Worm (Caenorhabditis elegans) whole organism, young adult: ENCODE measurements around the gene morc-1.

ENCODE experiments used
- B0019.2 ChIP-seq: fragments of 200-800 bp; sonication (Bioruptor generic); conservative IDR thresholded peaks from 2 replicates; pipeline ENCODE4 v1.3.6; 2022; ENCODE audit warnings: missing genetic modification reagents, missing genetic modification characterization, missing compliant biosample characterization
- B0336.3 ChIP-seq: fragments of 200-800 bp; sonication (Bioruptor generic); IDR thresholded peaks from 2 replicates; pipeline ENCODE4 v1.3.6; 2022; ENCODE audit warnings: missing genetic modification characterization, missing compliant biosample characterization
- C06A6.2 ChIP-seq: fragments of 200-800 bp; sonication (Bioruptor generic); conservative IDR thresholded peaks from 2 replicates; pipeline ENCODE4 v1.3.6; 2022; ENCODE audit warnings: missing genetic modification characterization, missing compliant biosample characterization
- F22D6.2 ChIP-seq: sonication (generic microtip); optimal IDR thresholded peaks from 2 replicates; lab custom pipeline; 2016; ENCODE audit warnings: mild to moderate bottlenecking, missing genetic modification characterization, missing compliant biosample characterization
- F23B12.7 ChIP-seq: sonication (generic microtip); optimal IDR thresholded peaks from 2 replicates; lab custom pipeline; 2017; ENCODE audit warnings: missing genetic modification characterization, mild to moderate bottlenecking, missing compliant biosample characterization, antibody characterized with exemption, moderate library complexity; ENCODE audit not compliant: insufficient read depth
- F33H1.4 ChIP-seq: fragments of 200-800 bp; sonication (Bioruptor generic); IDR thresholded peaks from 2 replicates; pipeline ENCODE4 v1.3.6; 2022; ENCODE audit warnings: missing genetic modification reagents, missing genetic modification characterization, missing compliant biosample characterization
- F39B2.1 ChIP-seq: fragments of 200-800 bp; sonication (Bioruptor generic); IDR thresholded peaks from 2 replicates; pipeline ENCODE4 v1.3.6; 2022; ENCODE audit warnings: missing genetic modification reagents, missing genetic modification characterization, missing compliant biosample characterization
- Y95B8A.8 ChIP-seq: fragments of 200-800 bp; sonication (Bioruptor generic); IDR thresholded peaks from 2 replicates; pipeline ENCODE4 v1.3.6; 2022; ENCODE audit warnings: missing genetic modification reagents, missing genetic modification characterization, missing compliant biosample characterization
- akir-1 ChIP-seq: fragments of 200-800 bp; sonication (Bioruptor generic); optimal IDR thresholded peaks from 2 replicates; lab custom pipeline; 2018; ENCODE audit warnings: mild to moderate bottlenecking, missing genetic modification characterization, moderate library complexity, missing compliant biosample characterization
- athp-1 ChIP-seq: sonication (generic microtip); optimal IDR thresholded peaks from 2 replicates; lab custom pipeline; 2017; ENCODE audit warnings: mild to moderate bottlenecking, missing genetic modification characterization, missing compliant biosample characterization
- attf-6 ChIP-seq: fragments of 200-800 bp; sonication (Bioruptor generic); IDR thresholded peaks from 2 replicates; pipeline ENCODE4 v1.3.6; 2022; ENCODE audit warnings: missing genetic modification reagents, missing genetic modification characterization, missing compliant biosample characterization
- bed-2 ChIP-seq: fragments of 200-800 bp; sonication (Bioruptor generic); IDR thresholded peaks from 2 replicates; pipeline ENCODE4 v1.3.6; 2022; ENCODE audit warnings: missing genetic modification reagents, missing genetic modification characterization, missing compliant biosample characterization
- cebp-1 ChIP-seq, 2 experiments: fragments of 200-800 bp in 1 of 2; sonication (Bioruptor generic) in 1 of 2; sonication (generic microtip) in 1 of 2; IDR thresholded peaks in 1 of 2; optimal IDR thresholded peaks in 1 of 2; 2 replicates each; pipeline versions ENCODE4 v1.3.6 to Lab custom; 2017 to 2022; ENCODE audit warnings: missing compliant biosample characterization in 2 of 2, missing genetic modification characterization in 2 of 2, mild to moderate bottlenecking in 1 of 2, missing genetic modification reagents in 1 of 2, moderate library complexity in 1 of 2
- ceh-100 ChIP-seq: fragments of 200-800 bp; sonication (Bioruptor generic); IDR thresholded peaks from 2 replicates; pipeline ENCODE4 v1.3.6; 2022; ENCODE audit warnings: missing genetic modification reagents, missing genetic modification characterization, missing compliant biosample characterization
- ceh-27 ChIP-seq: fragments of 200-800 bp; sonication (Bioruptor generic); optimal IDR thresholded peaks from 2 replicates; lab custom pipeline; 2018; ENCODE audit warnings: mild to moderate bottlenecking, missing genetic modification characterization, moderate library complexity, missing compliant biosample characterization
- ceh-79 ChIP-seq: sonication (generic microtip); optimal IDR thresholded peaks from 2 replicates; lab custom pipeline; 2017; ENCODE audit warnings: mild to moderate bottlenecking, missing genetic modification characterization, missing compliant biosample characterization
- efl-1 ChIP-seq: fragments of 150-350 bp; optimal IDR thresholded peaks from 2 replicates; lab custom pipeline; 2014; ENCODE audit warnings: missing biosample characterization, missing genetic modification reagents, missing genetic modification characterization
- ekl-4 ChIP-seq: fragments of 200-800 bp; sonication (Bioruptor generic); IDR thresholded peaks from 2 replicates; pipeline ENCODE4 v1.3.6; 2022; ENCODE audit warnings: missing genetic modification reagents, missing genetic modification characterization, missing compliant biosample characterization
- him-1 ChIP-seq: sonication (generic microtip); optimal IDR thresholded peaks from 2 replicates; lab custom pipeline; 2016; ENCODE audit warnings: missing genotype, missing genetic modification reagents, missing genetic modification characterization, missing compliant biosample characterization
- hmg-1.2 ChIP-seq: fragments of 200-800 bp; sonication (Bioruptor generic); IDR thresholded peaks from 2 replicates; pipeline ENCODE4 v1.3.6; 2022; ENCODE audit warnings: missing genetic modification reagents, missing genetic modification characterization, missing compliant biosample characterization
- hsf-1 ChIP-seq: fragments of 200-800 bp; sonication (Bioruptor generic); IDR thresholded peaks from 2 replicates; pipeline ENCODE4 v1.3.6; 2022; ENCODE audit warnings: missing genetic modification reagents, missing genetic modification characterization, missing compliant biosample characterization
- let-607 ChIP-seq, 2 experiments: fragments of 200-800 bp in 1 of 2; sonication (Bioruptor generic) in 1 of 2; sonication (generic microtip) in 1 of 2; optimal IDR thresholded peaks; 2 replicates each; lab custom pipeline; 2016 to 2018; ENCODE audit warnings: mild to moderate bottlenecking in 2 of 2, missing compliant biosample characterization in 2 of 2, missing genetic modification characterization in 2 of 2, moderate library complexity in 2 of 2, missing genotype in 1 of 2
- lin-35 ChIP-seq, 3 experiments: fragments of 150-350 bp in 2 of 3; sonication (generic microtip) in 1 of 3; optimal IDR thresholded peaks; 2 replicates each; lab custom pipeline; 2014 to 2018; ENCODE audit warnings: missing biosample characterization in 3 of 3, missing genetic modification characterization in 3 of 3, missing genetic modification reagents in 3 of 3
- madf-6 ChIP-seq: fragments of 200-800 bp; sonication (Bioruptor generic); IDR thresholded peaks from 2 replicates; pipeline ENCODE4 v1.3.6; 2022; ENCODE audit warnings: missing genetic modification reagents, missing genetic modification characterization, missing compliant biosample characterization
- mxl-1 ChIP-seq: sonication (generic microtip); optimal IDR thresholded peaks from 2 replicates; lab custom pipeline; 2016; ENCODE audit warnings: missing genetic modification characterization, missing compliant biosample characterization
- nfya-2 ChIP-seq: fragments of 200-800 bp; sonication (Bioruptor generic); IDR thresholded peaks from 2 replicates; pipeline ENCODE4 v1.3.6; 2022; ENCODE audit warnings: missing genetic modification reagents, missing genetic modification characterization, missing compliant biosample characterization
- nfyb-1 ChIP-seq: fragments of 200-800 bp; sonication (Bioruptor generic); IDR thresholded peaks from 2 replicates; pipeline ENCODE4 v1.3.6; 2022; ENCODE audit warnings: missing genetic modification reagents, missing genetic modification characterization, missing compliant biosample characterization
- nhr-179 ChIP-seq: sonication (generic microtip); optimal IDR thresholded peaks from 2 replicates; lab custom pipeline; 2016; ENCODE audit warnings: mild to moderate bottlenecking, missing genetic modification characterization, missing compliant biosample characterization
- nhr-90 ChIP-seq: sonication (generic microtip); optimal IDR thresholded peaks from 2 replicates; lab custom pipeline; 2016; ENCODE audit warnings: missing genotype, mild to moderate bottlenecking, missing genetic modification characterization, missing compliant biosample characterization
- sea-2 ChIP-seq: fragments of 200-800 bp; sonication (Bioruptor generic); IDR thresholded peaks from 2 replicates; pipeline ENCODE4 v1.3.6; 2022; ENCODE audit warnings: missing genetic modification characterization, missing compliant biosample characterization
- tbx-9 ChIP-seq: sonication (generic microtip); optimal IDR thresholded peaks from 2 replicates; lab custom pipeline; 2016; ENCODE audit warnings: borderline replicate concordance, missing genetic modification characterization, inconsistent platforms, missing compliant biosample characterization
- tlf-1 ChIP-seq: fragments of 200-800 bp; sonication (Bioruptor generic); optimal IDR thresholded peaks from 2 replicates; lab custom pipeline; 2018; ENCODE audit warnings: mild to moderate bottlenecking, missing genetic modification characterization, missing compliant biosample characterization
- ztf-28 ChIP-seq: fragments of 200-800 bp; sonication (Bioruptor generic); IDR thresholded peaks from 2 replicates; pipeline ENCODE4 v1.3.6; 2022; ENCODE audit warnings: missing genetic modification reagents, missing genetic modification characterization, missing compliant biosample characterization

morc-1 gene

ce11 chrIII:5190179-5190578 is 16.5 kb downstream of the morc-1 start (continued):
- no peak for TF ChIP-seq ceh-79 (tag; lab: Kevin White, UChicago)
- TF ChIP-seq mxl-1 (tag; lab: Kevin White, UChicago) = no peak
- no peak for TF ChIP-seq cebp-1 (GFP tag; IDR thresholded peaks at IDR 0.05; lab: Robert Waterston, UW)
- TF ChIP-seq cebp-1 (tag; optimal IDR thresholded peaks at IDR 0.05; lab: Kevin White, UChicago) = no peak
- TF ChIP-seq tlf-1 (GFP tag; lab: Kevin White, UChicago) = no peak
- TF ChIP-seq tbx-9 = no peak

ce11 chrIII:5188426-5188825 is 18.3 kb downstream of the morc-1 start, which contains the start of gene K10D2.8:
K10D2.8 (plus strand) TSS chrIII:5188726.
- TF ChIP-seq ekl-4 (GFP tag; lab: Robert Waterston, UW) (0 out of 2 replicates have a peak, but pooled peaks have one; percentile 2), lin-35 (GFP tag; optimal IDR thresholded peaks at IDR 0.05; lab: Kevin White, UChicago) (no peak)

DNA sequence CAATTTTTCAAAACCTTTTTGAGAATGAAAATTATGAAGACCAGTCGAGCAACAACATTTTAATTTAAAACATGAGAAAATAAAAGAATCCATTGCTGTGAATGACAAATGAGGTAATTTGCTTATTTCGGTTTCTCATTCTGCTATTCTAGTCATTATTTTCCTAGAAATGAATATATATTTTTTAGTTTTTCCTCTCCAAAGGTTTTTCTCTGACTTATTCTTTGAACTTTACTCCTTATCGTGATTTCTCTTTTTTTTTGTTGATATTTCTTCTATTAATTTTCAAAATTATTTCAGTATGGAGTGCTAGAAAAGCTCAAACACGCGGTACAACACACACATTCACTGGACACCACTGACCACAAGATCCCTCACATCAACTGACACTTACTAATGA is 21.1 kb downstream of the morc-1 start, which contains the start of gene pup-2:
TSS of gene pup-2 (plus strand) at position 301 of the 400 bp plus-strand sequence.
- TF ChIP-seq him-1 (tag; lab: Kevin White, UChicago) = no peak
- TF ChIP-seq ztf-28 = no peak
- no peak for TF ChIP-seq let-607 (tag; optimal IDR thresholded peaks at IDR 0.05; lab: Kevin White, UChicago)
- TF ChIP-seq athp-1 = no peak

- TF ChIP-seq B0019.2 (no peak), F33H1.4 (GFP tag; lab: Robert Waterston, UW) (no peak), bed-2 (GFP tag; lab: Robert Waterston, UW) (no peak), madf-6 (GFP tag; lab: Robert Waterston, UW) (no peak), tbx-9 (no peak), nfyb-1 (GFP tag; lab: Robert Waterston, UW) (no peak), attf-6 (GFP tag; lab: Robert Waterston, UW) (no peak), akir-1 (GFP tag; lab: Kevin White, UChicago) (no peak), tlf-1 (GFP tag; lab: Kevin White, UChicago) (no peak), ceh-27 (no peak), C06A6.2 (GFP tag; lab: Robert Waterston, UW) (no peak), nhr-179 (tag; lab: Kevin White, UChicago) (no peak), him-1 (tag; lab: Kevin White, UChicago) (no peak), nfya-2 (GFP tag; lab: Robert Waterston, UW) (no peak), Y95B8A.8 (GFP tag; lab: Robert Waterston, UW) (no peak), F23B12.7 (tag; lab: Kevin White, UChicago) (no peak), B0336.3 (no peak), hsf-1 (GFP tag; lab: Robert Waterston, UW) (no peak), F39B2.1 (GFP tag; lab: Robert Waterston, UW) (no peak), lin-35 (GFP tag; optimal IDR thresholded peaks at IDR 0.05; lab: Kevin White, UChicago) (no peak)
- TF ChIP-seq, all 124 proteins: peak for 0
Observed at ce11 chrIII:5183372-5183771, 23.3 kb downstream of the morc-1 start.

DNA sequence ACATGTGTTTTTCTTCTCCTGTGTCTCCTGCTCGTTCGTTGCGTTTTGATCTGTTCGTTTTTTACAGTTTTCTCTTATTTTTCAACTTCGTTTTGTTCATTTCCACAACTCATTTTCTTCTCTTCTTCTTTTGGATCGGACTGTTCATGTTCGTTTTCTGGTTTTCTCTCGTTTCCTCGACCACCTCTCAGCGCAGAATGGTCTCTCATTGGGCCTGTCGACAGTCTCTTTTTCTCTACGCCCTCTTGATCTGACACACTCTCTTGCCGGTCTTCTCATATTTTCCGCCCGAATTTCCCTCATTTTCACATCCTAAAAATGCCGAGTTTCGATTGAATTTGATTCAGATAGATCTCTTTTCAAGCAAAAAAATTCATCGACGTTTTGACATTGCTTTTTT is 25.1 kb downstream of the morc-1 start:
- TF ChIP-seq sea-2 (GFP tag; lab: Robert Waterston, UW) (no peak), hmg-1.2 (GFP tag; lab: Robert Waterston, UW) (peak; percentile 74; the same call in 1 of the 2 replicates), efl-1 (GFP tag; lab: Kevin White, UChicago) (no peak), nhr-90 (no peak), bed-2 (GFP tag; lab: Robert Waterston, UW) (no peak), F22D6.2 (tag; lab: Kevin White, UChicago) (no peak), ceh-100 (GFP tag; lab: Robert Waterston, UW) (no peak)
